Worm (Caenorhabditis elegans) whole organism, L4/young adult: ENCODE data around the gene lips-2.

Experiments used
- W03F9.2 ChIP-seq: fragments of 150-350 bp; optimal IDR thresholded peaks from 2 replicates; lab custom pipeline; 2014; ENCODE audit warnings: missing biosample characterization, missing genetic modification characterization
- dao-5 ChIP-seq: sonication (generic microtip); optimal IDR thresholded peaks from 2 replicates; lab custom pipeline; 2016; ENCODE audit warnings: missing genotype, missing genetic modification characterization, moderate library complexity, missing compliant biosample characterization
- him-1 ChIP-seq: sonication (generic microtip); optimal IDR thresholded peaks from 2 replicates; lab custom pipeline; 2016; ENCODE audit warnings: missing genotype, missing genetic modification reagents, missing genetic modification characterization, missing compliant biosample characterization

Gene lips-2

ce11 chrX:12321357-12321756 lies 35.8 kb downstream of the lips-2 start, which contains the start of gene F17A2.13:
Gene F17A2.13, plus strand, starts transcription at chrX:12321657.
- TF ChIP-seq W03F9.2 (tag; lab: Kevin White, UChicago) (no peak), him-1 (tag; lab: Kevin White, UChicago) (no peak), dao-5 (no peak)

- TF ChIP-seq dao-5 (no peak), W03F9.2 (tag; lab: Kevin White, UChicago) (no peak), him-1 (tag; lab: Kevin White, UChicago) (no peak)
Observed at ce11 chrX:12323439-12323838, 37.8 kb downstream of the lips-2 start, which contains the start of gene srd-40. Gene srd-40, plus strand, starts transcription at chrX:12323739.

- TF ChIP-seq him-1 (tag; lab: Kevin White, UChicago) (no peak), W03F9.2 (tag; lab: Kevin White, UChicago) (no peak), dao-5 (no peak)
Observed at ce11 chrX:12326424-12326823, 40.8 kb downstream of the lips-2 start, which contains the start of gene srd-41. Gene srd-41, plus strand, starts transcription at chrX:12326724.

- no peak for TF ChIP-seq W03F9.2 (tag; lab: Kevin White, UChicago)
- TF ChIP-seq him-1 (tag; lab: Kevin White, UChicago): no peak
- no peak for TF ChIP-seq dao-5
Observed at ce11 chrX:12328676-12329075, 43.1 kb downstream of the lips-2 start, which contains the start of gene srd-45. Gene srd-45, plus strand, starts transcription at chrX:12328976.

- TF ChIP-seq him-1 (tag; lab: Kevin White, UChicago) (no peak), W03F9.2 (tag; lab: Kevin White, UChicago) (no peak)
Observed at ce11 chrX:12331795-12332194, 46.2 kb downstream of the lips-2 start, which contains the start of gene srd-46. Gene srd-46, plus strand, starts transcription at chrX:12332095.

ce11 chrX:12333479-12333878 lies 47.9 kb downstream of the lips-2 start, which contains the start of gene srd-47:
Gene srd-47, plus strand, starts transcription at chrX:12333642.
- TF ChIP-seq W03F9.2 (tag; lab: Kevin White, UChicago): no peak
- TF ChIP-seq dao-5: no peak
- no peak for TF ChIP-seq him-1 (tag; lab: Kevin White, UChicago)

ce11 chrX:12335808-12336207 lies 50.2 kb downstream of the lips-2 start, which contains the start of gene srd-48:
Gene srd-48, plus strand, starts transcription at chrX:12336108.
- TF ChIP-seq dao-5 (no peak), him-1 (tag; lab: Kevin White, UChicago) (no peak), W03F9.2 (tag; lab: Kevin White, UChicago) (no peak)
